Worm (Caenorhabditis elegans) whole organism, L3 larva: ENCODE data around the gene gst-8.
"Not testable (repeated sequence)": the region's sequence is repeated elsewhere in the genome, so short reads cannot be mapped to it uniquely, and the experiment has no call there.

ENCODE experiments used
- R02D3.7 ChIP-seq: fragments of 150-350 bp; optimal IDR thresholded peaks from 2 replicates; lab custom pipeline; 2014; ENCODE audit warnings: missing biosample characterization, missing genetic modification characterization
- ZK546.5 ChIP-seq: sonication (generic microtip); optimal IDR thresholded peaks from 2 replicates; lab custom pipeline; 2017; ENCODE audit warnings: missing biosample characterization, missing genetic modification characterization
- ama-1 ChIP-seq: fragments of 150-350 bp; optimal IDR thresholded peaks from 2 replicates; lab custom pipeline; 2018
- ceh-82 ChIP-seq: fragments of 150-350 bp; optimal IDR thresholded peaks from 2 replicates; lab custom pipeline; 2014; ENCODE audit warnings: missing biosample characterization, missing genetic modification characterization
- ceh-9 ChIP-seq: sonication (generic microtip); optimal IDR thresholded peaks from 2 replicates; lab custom pipeline; 2018; ENCODE audit warnings: missing biosample characterization, missing genetic modification characterization
- daf-12 ChIP-seq: fragments of 150-350 bp; optimal IDR thresholded peaks from 2 replicates; lab custom pipeline; 2014; ENCODE audit warnings: missing biosample characterization, missing genetic modification reagents, missing genetic modification characterization
- egl-5 ChIP-seq: fragments of 150-350 bp; optimal IDR thresholded peaks from 2 replicates; lab custom pipeline; 2017; ENCODE audit warnings: missing biosample characterization, missing genetic modification reagents, missing genetic modification characterization, inconsistent platforms
- elt-1 ChIP-seq: fragments of 150-350 bp; optimal IDR thresholded peaks from 2 replicates; lab custom pipeline; 2014; ENCODE audit warnings: missing biosample characterization, missing genetic modification characterization
- elt-2 ChIP-seq: sonication (generic microtip); optimal IDR thresholded peaks from 2 replicates; lab custom pipeline; 2016; ENCODE audit warnings: missing genetic modification reagents, mild to moderate bottlenecking, missing genetic modification characterization, missing compliant biosample characterization
- eor-1 ChIP-seq, 2 experiments: fragments of 150-350 bp; optimal IDR thresholded peaks; 2 replicates each; lab custom pipeline; 2014 to 2018; ENCODE audit warnings: missing biosample characterization in 2 of 2, missing genetic modification characterization in 2 of 2
- fkh-10 ChIP-seq: sonication (generic microtip); optimal IDR thresholded peaks from 2 replicates; lab custom pipeline; 2017; ENCODE audit warnings: missing biosample characterization, missing genetic modification reagents, missing genetic modification characterization
- fkh-2 ChIP-seq: fragments of 150-350 bp; optimal IDR thresholded peaks from 2 replicates; lab custom pipeline; 2014; ENCODE audit warnings: missing biosample characterization, missing genetic modification reagents, missing genetic modification characterization
- fos-1 ChIP-seq: fragments of 150-350 bp; optimal IDR thresholded peaks from 2 replicates; lab custom pipeline; 2014; ENCODE audit warnings: missing biosample characterization, missing genetic modification characterization
- hmg-11 ChIP-seq: sonication (generic microtip); optimal IDR thresholded peaks from 2 replicates; lab custom pipeline; 2016; ENCODE audit warnings: missing genetic modification characterization, missing compliant biosample characterization
- jun-1 ChIP-seq: fragments of 150-350 bp; optimal IDR thresholded peaks from 2 replicates; lab custom pipeline; 2014; ENCODE audit warnings: missing biosample characterization, missing genetic modification reagents, missing genetic modification characterization
- lin-15B ChIP-seq: fragments of 150-350 bp; optimal IDR thresholded peaks from 2 replicates; lab custom pipeline; 2014; ENCODE audit warnings: missing biosample characterization, missing genetic modification characterization
- lin-39 ChIP-seq: fragments of 150-350 bp; optimal IDR thresholded peaks from 2 replicates; lab custom pipeline; 2018; ENCODE audit warnings: missing biosample characterization, missing genetic modification reagents, missing genetic modification characterization
- lsy-12 ChIP-seq: sonication (generic microtip); optimal IDR thresholded peaks from 2 replicates; lab custom pipeline; 2016; ENCODE audit warnings: mild to moderate bottlenecking, missing genetic modification characterization, missing compliant biosample characterization
- mdl-1 ChIP-seq: fragments of 150-350 bp; optimal IDR thresholded peaks from 2 replicates; lab custom pipeline; 2014; ENCODE audit warnings: missing biosample characterization, missing genetic modification characterization
- nhr-11 ChIP-seq: fragments of 150-350 bp; optimal IDR thresholded peaks from 2 replicates; lab custom pipeline; 2014; ENCODE audit warnings: missing biosample characterization, missing genetic modification characterization
- nhr-12 ChIP-seq: fragments of 150-350 bp; optimal IDR thresholded peaks from 2 replicates; lab custom pipeline; 2014; ENCODE audit warnings: missing biosample characterization, missing genetic modification characterization
- nhr-237 ChIP-seq: fragments of 150-350 bp; optimal IDR thresholded peaks from 2 replicates; lab custom pipeline; 2014; ENCODE audit warnings: missing biosample characterization, missing genetic modification characterization
- nhr-25 ChIP-seq: sonication (generic microtip); optimal IDR thresholded peaks from 2 replicates; lab custom pipeline; 2017; ENCODE audit warnings: missing biosample characterization, missing genetic modification characterization
- nhr-28 ChIP-seq: fragments of 150-350 bp; optimal IDR thresholded peaks from 2 replicates; lab custom pipeline; 2014; ENCODE audit warnings: missing biosample characterization, missing genetic modification characterization
- nhr-43 ChIP-seq: sonication (generic microtip); optimal IDR thresholded peaks from 2 replicates; lab custom pipeline; 2016; ENCODE audit warnings: mild to moderate bottlenecking, missing genetic modification characterization, missing compliant biosample characterization; ENCODE audit not compliant: poor library complexity, severe bottlenecking
- nhr-67 ChIP-seq: fragments of 150-350 bp; optimal IDR thresholded peaks from 2 replicates; lab custom pipeline; 2014; ENCODE audit warnings: missing biosample characterization, missing genetic modification characterization
- nhr-76 ChIP-seq: fragments of 150-350 bp; sonication (generic microtip); optimal IDR thresholded peaks from 5 replicates; lab custom pipeline; 2014; ENCODE audit warnings: missing biosample characterization, missing genetic modification characterization
- pha-4 ChIP-seq: fragments of 150-350 bp; optimal IDR thresholded peaks from 2 replicates; lab custom pipeline; 2014; ENCODE audit warnings: missing biosample characterization, missing genetic modification reagents, missing genetic modification characterization
- sea-2 ChIP-seq: fragments of 150-350 bp; sonication (generic microtip); optimal IDR thresholded peaks from 4 replicates; lab custom pipeline; 2014; ENCODE audit warnings: missing biosample characterization, missing genetic modification reagents, missing genetic modification characterization
- skn-1 ChIP-seq: fragments of 150-350 bp; optimal IDR thresholded peaks from 2 replicates; lab custom pipeline; 2014; ENCODE audit warnings: missing biosample characterization, missing genetic modification characterization
- snpc-4 ChIP-seq: fragments of 150-350 bp; optimal IDR thresholded peaks from 2 replicates; lab custom pipeline; 2014; ENCODE audit warnings: missing biosample characterization, missing genetic modification characterization
- tbx-2 ChIP-seq: sonication (generic microtip); optimal IDR thresholded peaks from 2 replicates; lab custom pipeline; 2016; ENCODE audit warnings: mild to moderate bottlenecking, missing genetic modification characterization, missing compliant biosample characterization
- unc-39 ChIP-seq: sonication (generic microtip); optimal IDR thresholded peaks from 4 replicates; lab custom pipeline; 2017; ENCODE audit warnings: missing biosample characterization, missing genetic modification characterization
- unc-62 ChIP-seq: fragments of 150-350 bp; sonication (generic microtip); optimal IDR thresholded peaks from 4 replicates; lab custom pipeline; 2014; ENCODE audit warnings: missing biosample characterization, missing genetic modification reagents, missing genetic modification characterization
- ztf-4 ChIP-seq: fragments of 150-350 bp; optimal IDR thresholded peaks from 2 replicates; lab custom pipeline; 2014; ENCODE audit warnings: missing biosample characterization, missing genetic modification characterization

Gene gst-8

ce11 chrII:4883412-4883811 lies at the start of gene gst-8:
Gene gst-8, plus strand, starts transcription at chrII:4883712.
- no peak for TF ChIP-seq nhr-43 (tag; lab: Kevin White, UChicago)
- no peak for TF ChIP-seq nhr-76 (tag; lab: Kevin White, UChicago)
- TF ChIP-seq elt-2 (tag; lab: Kevin White, UChicago), result peak; percentile 24
- no peak for TF ChIP-seq pha-4 (tag; lab: Kevin White, UChicago)

- TF ChIP-seq pha-4 (tag; lab: Kevin White, UChicago) (no peak), mdl-1 (tag; lab: Kevin White, UChicago) (no peak), egl-5 (tag; lab: Kevin White, UChicago) (no peak), nhr-43 (tag; lab: Kevin White, UChicago) (no peak), fos-1 (tag; lab: Kevin White, UChicago) (no peak), hmg-11 (tag; lab: Kevin White, UChicago) (no peak), fkh-10 (GFP tag; lab: Kevin White, UChicago) (no peak), sea-2 (no peak), nhr-28 (tag; lab: Kevin White, UChicago) (no peak), unc-39 (no peak), snpc-4 (no peak), lin-39 (no peak), ama-1 (lab: Kevin White, UChicago) (no peak)
Observed at ce11 chrII:4834761-4835160, 48.8 kb upstream of the gst-8 start, which contains the start of the genes C33F10.11 and C33F10.1. Gene C33F10.11, minus strand, starts transcription at chrII:4834861. Gene C33F10.1, plus strand, starts transcription at chrII:4835023.

- TF ChIP-seq nhr-67 (tag; lab: Kevin White, UChicago), result no peak
- TF ChIP-seq nhr-12 (tag; lab: Kevin White, UChicago), result no peak
- TF ChIP-seq ztf-4 (tag; lab: Kevin White, UChicago), result no peak
- no peak for TF ChIP-seq nhr-25 (tag; lab: Kevin White, UChicago)
- TF ChIP-seq daf-12, result no peak
- TF ChIP-seq hmg-11 (tag; lab: Kevin White, UChicago), result no peak
- TF ChIP-seq elt-1 (tag; lab: Kevin White, UChicago), result no peak
- no peak for TF ChIP-seq unc-62 (GFP tag; lab: Kevin White, UChicago)
- TF ChIP-seq egl-5 (tag; lab: Kevin White, UChicago), result no peak
- TF ChIP-seq ceh-82 (tag; lab: Kevin White, UChicago), result no peak
- TF ChIP-seq lsy-12, result no peak
Observed at ce11 chrII:4837659-4838058, 45.9 kb upstream of the gst-8 start, which contains the start of gene C33F10.12. Gene C33F10.12, minus strand, starts transcription at chrII:4837759.

- TF ChIP-seq unc-62 (GFP tag; lab: Kevin White, UChicago); nhr-43 (tag; lab: Kevin White, UChicago); hmg-11 (tag; lab: Kevin White, UChicago): not testable (repeated sequence)
Observed at ce11 chrII:4842143-4842658, 41.3 kb upstream of the gst-8 start, which contains the start of the genes T23B7.2 and nspd-4. Gene T23B7.2, minus strand, starts transcription at chrII:4842243. Gene nspd-4, plus strand, starts transcription at chrII:4842608.

- no peak for TF ChIP-seq fkh-2 (tag; lab: Kevin White, UChicago)
- no peak for TF ChIP-seq eor-1 (tag; optimal IDR thresholded peaks at IDR 0.05; lab: Kevin White, UChicago)
- TF ChIP-seq lin-39, result no peak
- TF ChIP-seq tbx-2 (tag; lab: Kevin White, UChicago), result no peak
- no peak for TF ChIP-seq ceh-9 (tag; lab: Kevin White, UChicago)
- TF ChIP-seq R02D3.7 (tag; lab: Kevin White, UChicago), result no peak
- no peak for TF ChIP-seq elt-1 (tag; lab: Kevin White, UChicago)
- TF ChIP-seq jun-1 (tag; lab: Kevin White, UChicago), result no peak
- no peak for TF ChIP-seq fos-1 (tag; lab: Kevin White, UChicago)
- TF ChIP-seq nhr-237 (tag; lab: Kevin White, UChicago), result no peak
- TF ChIP-seq ceh-82 (tag; lab: Kevin White, UChicago), result no peak
- no peak for TF ChIP-seq hmg-11 (tag; lab: Kevin White, UChicago)
- no peak for TF ChIP-seq ama-1 (lab: Kevin White, UChicago)
- no peak for TF ChIP-seq lin-15B
- TF ChIP-seq egl-5 (tag; lab: Kevin White, UChicago), result no peak
- TF ChIP-seq skn-1 (tag; lab: Kevin White, UChicago), result no peak
- no peak for TF ChIP-seq nhr-11 (tag; lab: Kevin White, UChicago)
- TF ChIP-seq ZK546.5 (tag; lab: Kevin White, UChicago), result no peak
- TF ChIP-seq, all 47 proteins: peak for 0
Observed at ce11 chrII:4849885-4850284, 33.6 kb upstream of the gst-8 start, which contains the start of gene T23B7.3. Gene T23B7.3, plus strand, starts transcription at chrII:4850185.
